Worm (Caenorhabditis elegans) whole organism, L1 larva: Measurements from ENCODE around the gene asp-16.

Experiments
- fkh-10 ChIP-seq: sonication (generic microtip); optimal IDR thresholded peaks from 2 replicates; lab custom pipeline; 2017; ENCODE audit warnings: missing biosample characterization, missing genetic modification reagents, missing genetic modification characterization
- jun-1 ChIP-seq: fragments of 150-350 bp; optimal IDR thresholded peaks from 2 replicates; lab custom pipeline; 2014; ENCODE audit warnings: missing biosample characterization, missing genetic modification reagents, missing genetic modification characterization
- nhr-11 ChIP-seq: fragments of 150-350 bp; optimal IDR thresholded peaks from 2 replicates; lab custom pipeline; 2014; ENCODE audit warnings: missing biosample characterization, missing genetic modification characterization
- nhr-19 ChIP-seq: fragments of 200-800 bp; sonication (Bioruptor generic); conservative IDR thresholded peaks from 2 replicates; pipeline ENCODE4 v1.3.6; 2022; ENCODE audit warnings: missing genetic modification characterization, missing compliant biosample characterization
- nhr-237 ChIP-seq: fragments of 150-350 bp; optimal IDR thresholded peaks from 2 replicates; lab custom pipeline; 2014; ENCODE audit warnings: missing biosample characterization, missing genetic modification characterization
- pqm-1 ChIP-seq: sonication (generic microtip); optimal IDR thresholded peaks from 3 replicates; lab custom pipeline; 2017; ENCODE audit warnings: missing biosample characterization, missing genetic modification characterization
- snpc-4 ChIP-seq: fragments of 150-350 bp; optimal IDR thresholded peaks from 2 replicates; lab custom pipeline; 2014; ENCODE audit warnings: missing biosample characterization, missing genetic modification characterization
- unc-62 ChIP-seq: fragments of 150-350 bp; optimal IDR thresholded peaks from 2 replicates; lab custom pipeline; 2014; ENCODE audit warnings: missing biosample characterization, missing genetic modification reagents, missing genetic modification characterization
- ztf-11 ChIP-seq, 2 experiments: sonication (generic microtip); optimal IDR thresholded peaks; 2 replicates each; lab custom pipeline; 2016 to 2017; ENCODE audit warnings: missing genetic modification characterization in 2 of 2, missing biosample characterization in 1 of 2, missing compliant biosample characterization in 1 of 2

- TF ChIP-seq ztf-11 (tag; optimal IDR thresholded peaks at IDR 0.05; lab: Kevin White, UChicago) (no peak), nhr-19 (no peak), nhr-11 (tag; lab: Kevin White, UChicago) (no peak), unc-62 (GFP tag; lab: Kevin White, UChicago) (no peak), jun-1 (tag; lab: Kevin White, UChicago) (no peak), fkh-10 (GFP tag; lab: Kevin White, UChicago) (no peak), nhr-237 (tag; lab: Kevin White, UChicago) (no peak), snpc-4 (no peak), pqm-1 (tag; lab: Kevin White, UChicago) (no peak)
These were observed 8.5 kb upstream of the asp-16 start for ce11 chrV:19050888-19051287.
